Fruit fly (Drosophila melanogaster): ENCODE measurements around the gene anne.

Gene anne

DNA sequence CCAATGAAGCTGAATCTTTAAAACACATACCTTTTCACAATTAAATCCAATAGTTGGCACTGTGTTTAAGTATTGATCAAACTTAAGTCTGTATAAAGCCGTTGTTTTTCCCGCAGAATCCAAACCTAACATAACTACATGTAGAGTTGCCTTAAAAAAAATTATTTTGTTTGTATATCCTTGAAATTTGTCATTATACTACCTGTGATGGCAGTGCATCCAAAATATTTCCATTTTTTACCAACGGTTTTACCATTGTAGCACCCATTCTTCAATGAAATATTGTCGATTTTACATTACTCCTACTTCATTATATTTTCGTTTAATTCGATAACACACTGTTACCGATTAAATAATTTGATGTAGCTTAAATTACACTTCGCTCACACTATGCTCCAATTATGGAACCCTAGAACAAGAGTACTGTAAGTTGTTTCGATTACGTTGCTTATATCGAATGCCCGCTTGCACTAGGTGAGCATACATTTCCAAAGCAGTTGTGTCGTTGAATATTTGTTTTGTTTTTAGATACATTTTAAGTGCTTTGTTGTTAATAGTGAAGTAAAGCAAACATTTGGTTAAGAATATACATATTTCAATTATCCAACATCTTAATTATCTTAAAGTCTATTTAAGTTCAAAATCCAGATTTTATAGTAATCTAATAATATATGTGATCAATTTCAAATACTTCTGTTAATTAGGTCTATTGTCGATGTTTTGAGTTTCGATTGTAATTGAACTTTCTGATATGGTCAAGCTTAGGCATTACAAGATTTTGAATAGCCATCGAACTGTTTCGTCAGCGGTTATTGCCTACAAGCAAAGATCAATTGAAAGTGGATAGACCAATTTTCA lies 47.3 kb downstream of the anne start, which contains the start of gene Arl4:
Gene Arl4, minus strand, starts transcription at position 328 of the 858 bp plus-strand sequence.
- TF ChIP-seq net (GFP tag; optimal IDR thresholded peaks at IDR 0.05), result no peak
- no peak for TF ChIP-seq CG32006 (GFP tag; optimal IDR thresholded peaks at IDR 0.05)
- no peak for TF ChIP-seq ss (GFP tag; optimal IDR thresholded peaks at IDR 0.05)
- TF ChIP-seq CG8119 (GFP tag; IDR thresholded peaks at IDR 0.05), result no peak
- TF ChIP-seq CG11902 (GFP tag; optimal IDR thresholded peaks at IDR 0.05), result peak; percentile 2
- peak; percentile 64 for TF ChIP-seq Eip78C (GFP tag)
- TF ChIP-seq pdm3 (GFP tag; optimal IDR thresholded peaks at IDR 0.05), result peak; percentile 13
- TF ChIP-seq spab (GFP tag; optimal IDR thresholded peaks at IDR 0.05), result no peak
- peak; percentile 30 for TF ChIP-seq cyc (GFP tag; optimal IDR thresholded peaks at IDR 0.05)
- TF ChIP-seq Sox14 (GFP tag; optimal IDR thresholded peaks at IDR 0.05), result peak; percentile 51
- TF ChIP-seq Sox102F (GFP tag; optimal IDR thresholded peaks at IDR 0.05), result no peak
- peak; percentile 29 for TF ChIP-seq Hr4 (GFP tag; optimal IDR thresholded peaks at IDR 0.05)
- TF ChIP-seq CG6854 (GFP tag; optimal IDR thresholded peaks at IDR 0.05), result no peak
- no peak for TF ChIP-seq CG3919 (GFP tag; optimal IDR thresholded peaks at IDR 0.05)
- TF ChIP-seq CG10669 (GFP tag; optimal IDR thresholded peaks at IDR 0.05), result peak; percentile 18
- TF ChIP-seq CG16779 (tag; optimal IDR thresholded peaks at IDR 0.05), result no peak
- TF ChIP-seq OdsH (GFP tag; optimal IDR thresholded peaks at IDR 0.05), result peak; percentile 8
- peak; percentile 31 for TF ChIP-seq CG10631 (GFP tag; optimal IDR thresholded peaks at IDR 0.05)
- TF ChIP-seq lz (GFP tag; optimal IDR thresholded peaks at IDR 0.05), result peak; percentile 24

DNA sequence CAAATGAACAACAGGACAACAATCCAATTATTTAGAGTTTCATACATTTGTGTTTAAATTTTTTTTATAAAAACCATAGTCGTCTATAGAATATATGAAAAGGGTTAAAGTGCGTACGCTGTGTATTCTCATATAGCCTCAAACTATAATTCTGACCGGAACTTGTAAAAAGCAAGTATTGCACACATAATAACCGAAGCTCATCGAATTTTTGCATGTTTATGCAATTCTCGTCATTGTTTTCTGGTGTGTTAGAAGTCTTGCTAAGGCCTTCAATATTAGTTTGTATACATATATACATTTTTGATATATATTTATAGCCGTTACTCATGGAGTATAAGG lies 47.9 kb downstream of the anne start:
- TF ChIP-seq CG6792 (GFP tag; optimal IDR thresholded peaks at IDR 0.05) (no peak), achi (GFP tag; optimal IDR thresholded peaks at IDR 0.05) (no peak), Blimp-1 (GFP tag; optimal IDR thresholded peaks at IDR 0.05) (no peak), spab (GFP tag; optimal IDR thresholded peaks at IDR 0.05) (no peak), cyc (GFP tag; optimal IDR thresholded peaks at IDR 0.05) (no peak), CG9139 (GFP tag; optimal IDR thresholded peaks at IDR 0.05) (no peak), vri (GFP tag; optimal IDR thresholded peaks at IDR 0.05) (no peak), CG6163 (GFP tag; IDR thresholded peaks at IDR 0.05) (no peak), fd85E (GFP tag; optimal IDR thresholded peaks at IDR 0.05) (no peak)

DNA sequence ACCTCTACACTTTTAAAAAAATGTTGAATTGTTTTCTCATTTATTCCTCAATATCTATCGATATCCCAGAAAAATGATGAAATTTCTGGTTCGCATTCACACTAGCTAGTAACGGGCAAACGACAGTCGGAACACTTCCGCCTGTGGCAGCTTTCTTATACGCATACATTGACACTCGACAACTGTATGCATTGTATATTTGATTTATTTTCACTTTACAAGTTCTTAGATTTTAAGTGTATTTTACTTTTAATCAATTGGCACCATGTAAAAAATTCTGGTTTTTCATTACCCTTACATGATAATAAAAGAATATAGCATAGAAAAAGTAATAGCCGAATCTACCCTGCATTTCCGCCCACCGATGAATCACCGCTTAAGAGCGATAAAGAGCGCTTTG lies 48.8 kb downstream of the anne start:
- TF ChIP-seq CG9139 (GFP tag; optimal IDR thresholded peaks at IDR 0.05) (no peak), CG34406 (GFP tag; optimal IDR thresholded peaks at IDR 0.05) (no peak), spab (GFP tag; optimal IDR thresholded peaks at IDR 0.05) (no peak), fd59A (GFP tag; optimal IDR thresholded peaks at IDR 0.05) (no peak), fd85E (GFP tag; optimal IDR thresholded peaks at IDR 0.05) (no peak), Hr4 (GFP tag; optimal IDR thresholded peaks at IDR 0.05) (peak; percentile 7), Eip78C (GFP tag) (peak; percentile 75), CG6854 (GFP tag; optimal IDR thresholded peaks at IDR 0.05) (no peak)

dm6 chr4:181639-182038 lies 49.6 kb downstream of the anne start:
- TF ChIP-seq topi (GFP tag; optimal IDR thresholded peaks at IDR 0.05), result no peak
- TF ChIP-seq vri (GFP tag; optimal IDR thresholded peaks at IDR 0.05), result no peak
- no peak for TF ChIP-seq CG16779 (tag; optimal IDR thresholded peaks at IDR 0.05)
- no peak for TF ChIP-seq CG7368 (GFP tag; optimal IDR thresholded peaks at IDR 0.05)
- TF ChIP-seq dsx (GFP tag; optimal IDR thresholded peaks at IDR 0.05; ENCODE audit: poor library complexity, severe bottlenecking), result no peak
- no peak for TF ChIP-seq CG10631 (GFP tag; optimal IDR thresholded peaks at IDR 0.05)
- TF ChIP-seq Hr39 (GFP tag; optimal IDR thresholded peaks at IDR 0.05), result no peak
- no peak for TF ChIP-seq CG6854 (GFP tag; optimal IDR thresholded peaks at IDR 0.05)
- no peak for TF ChIP-seq acj6 (GFP tag; optimal IDR thresholded peaks at IDR 0.05)
- TF ChIP-seq CG11294 (GFP tag; IDR thresholded peaks at IDR 0.05), result no peak
- no peak for TF ChIP-seq Smox (GFP tag; optimal IDR thresholded peaks at IDR 0.05)
- no peak for TF ChIP-seq OdsH (GFP tag; optimal IDR thresholded peaks at IDR 0.05)
